Fruit fly (Drosophila melanogaster) whole organism, wandering third instar larva: Measurements from ENCODE around the gene CG14434.

Source experiments
- Abd-B ChIP-seq: fragments of >200 bp; optimal IDR thresholded peaks from 2 replicates; lab custom pipeline; 2017; ENCODE audit warnings: missing biosample characterization, missing genetic modification characterization
- CG32264 ChIP-seq: fragments of 200-800 bp; sonication (Bioruptor generic); optimal IDR thresholded peaks from 2 replicates; lab custom pipeline; 2016; ENCODE audit warnings: missing biosample characterization, missing genetic modification characterization
- CG9705 ChIP-seq: fragments of 200-800 bp; sonication (Bioruptor generic); optimal IDR thresholded peaks from 2 replicates; lab custom pipeline; 2018; ENCODE audit warnings: missing biosample characterization, mild to moderate bottlenecking, missing genetic modification characterization
- CrebA ChIP-seq: fragments of 200-800 bp; sonication (Bioruptor generic); optimal IDR thresholded peaks from 2 replicates; lab custom pipeline; 2016; ENCODE audit warnings: missing biosample characterization, mild to moderate bottlenecking, missing genetic modification characterization, borderline replicate concordance
- Dfd ChIP-seq: fragments of >200 bp; optimal IDR thresholded peaks from 2 replicates; lab custom pipeline; 2017; ENCODE audit warnings: missing biosample characterization, missing genetic modification characterization
- Dif ChIP-seq: fragments of 200-275, 200-300 bp; sonication (Bioruptor generic); optimal IDR thresholded peaks from 2 replicates; lab custom pipeline; 2018; ENCODE audit warnings: missing biosample characterization, missing genetic modification characterization; ENCODE audit not compliant: partially characterized antibody
- GATAd ChIP-seq: sonication (Bioruptor generic); optimal IDR thresholded peaks from 2 replicates; lab custom pipeline; 2016; ENCODE audit warnings: missing biosample characterization, missing genetic modification characterization
- HLH106 ChIP-seq: fragments of 200-800 bp; optimal IDR thresholded peaks from 3 replicates; lab custom pipeline; 2019; ENCODE audit warnings: missing biosample characterization, mild to moderate bottlenecking, missing genetic modification characterization, moderate library complexity
- Hnf4 ChIP-seq: fragments of 200-800 bp; sonication (Bioruptor generic); optimal IDR thresholded peaks from 2 replicates; lab custom pipeline; 2016; ENCODE audit warnings: missing biosample characterization, mild to moderate bottlenecking, missing genetic modification characterization
- Hr78 ChIP-seq: fragments of >200 bp; optimal IDR thresholded peaks from 2 replicates; lab custom pipeline; 2017; ENCODE audit warnings: missing biosample characterization, missing genetic modification characterization
- Hr83 ChIP-seq: fragments of 200-300 bp; sonication (Bioruptor generic); optimal IDR thresholded peaks from 2 replicates; lab custom pipeline; 2016; ENCODE audit warnings: missing biosample characterization, mild to moderate bottlenecking, missing genetic modification characterization, moderate library complexity; ENCODE audit not compliant: poor library complexity, severe bottlenecking
- Jra ChIP-seq: sonication (Bioruptor generic); optimal IDR thresholded peaks from 2 replicates; lab custom pipeline; 2016; ENCODE audit warnings: missing biosample characterization, missing genetic modification characterization
- Mio ChIP-seq: sonication (Bioruptor generic); optimal IDR thresholded peaks from 2 replicates; lab custom pipeline; 2016; ENCODE audit warnings: missing biosample characterization, missing genetic modification characterization
- Myc ChIP-seq: fragments of >200 bp; optimal IDR thresholded peaks from 2 replicates; lab custom pipeline; 2017
- N ChIP-seq: fragments of >200 bp; optimal IDR thresholded peaks from 2 replicates; lab custom pipeline; 2018; ENCODE audit warnings: missing biosample characterization, missing external identifiers, missing genetic modification characterization
- OdsH ChIP-seq: fragments of 200-800 bp; sonication (Bioruptor generic); optimal IDR thresholded peaks from 2 replicates; lab custom pipeline; 2016; ENCODE audit warnings: missing biosample characterization, mild to moderate bottlenecking, missing genetic modification characterization
- Rel ChIP-seq, 2 experiments: fragments of 200-800 bp; sonication (Bioruptor generic) in 1 of 2; optimal IDR thresholded peaks; 2 replicates in 1 of 2; 3 replicates in 1 of 2; lab custom pipeline; 2016 to 2019; ENCODE audit warnings: mild to moderate bottlenecking in 2 of 2, missing biosample characterization in 2 of 2, missing genetic modification characterization in 2 of 2, moderate library complexity in 1 of 2
- Sp1 ChIP-seq: fragments of 200-800 bp; sonication (Bioruptor generic); optimal IDR thresholded peaks from 3 replicates; lab custom pipeline; 2019; ENCODE audit warnings: missing biosample characterization, mild to moderate bottlenecking, missing genetic modification characterization, moderate library complexity
- Vsx2 ChIP-seq: fragments of 200-300, 225-300 bp; sonication (Bioruptor generic); optimal IDR thresholded peaks from 2 replicates; lab custom pipeline; 2018; ENCODE audit warnings: missing biosample characterization, missing genetic modification characterization; ENCODE audit not compliant: partially characterized antibody
- br ChIP-seq: fragments of 200-800 bp; sonication (Bioruptor generic); optimal IDR thresholded peaks from 2 replicates; lab custom pipeline; 2016; ENCODE audit warnings: missing biosample characterization, missing genetic modification characterization
- brk ChIP-seq: fragments of 200-800 bp; sonication (Bioruptor generic); optimal IDR thresholded peaks from 2 replicates; lab custom pipeline; 2016; ENCODE audit warnings: missing biosample characterization, mild to moderate bottlenecking, missing genetic modification characterization
- dl ChIP-seq, 2 experiments: fragments of 175-275, 200-275 bp in 1 of 2; fragments of 200-275 bp in 1 of 2; sonication (Bioruptor generic); optimal IDR thresholded peaks; lab custom pipeline; 2018; ENCODE audit warnings: mild to moderate bottlenecking in 2 of 2, missing biosample characterization in 2 of 2, missing genetic modification characterization in 2 of 2, moderate library complexity in 2 of 2; ENCODE audit not compliant: partially characterized antibody in 2 of 2, insufficient read depth in 1 of 2
- dmrt93B ChIP-seq: fragments of 200-800 bp; sonication (Bioruptor generic); optimal IDR thresholded peaks from 2 replicates; lab custom pipeline; 2018; ENCODE audit warnings: missing biosample characterization, mild to moderate bottlenecking, missing genetic modification characterization
- dsf ChIP-seq: sonication (Bioruptor generic); optimal IDR thresholded peaks from 2 replicates; lab custom pipeline; 2016; ENCODE audit warnings: missing biosample characterization, missing genetic modification characterization, borderline replicate concordance
- ey ChIP-seq: fragments of 200-800 bp; sonication (Bioruptor generic); optimal IDR thresholded peaks from 2 replicates; lab custom pipeline; 2016; ENCODE audit warnings: missing biosample characterization, missing genetic modification characterization
- foxo ChIP-seq, 2 experiments: fragments of 200-800 bp; sonication (Bioruptor generic); optimal IDR thresholded peaks; 2 replicates in 1 of 2; 3 replicates in 1 of 2; lab custom pipeline; 2016 to 2017; ENCODE audit warnings: missing biosample characterization in 2 of 2, missing genetic modification characterization in 2 of 2
- fru ChIP-seq: fragments of 200-800 bp; sonication (Bioruptor generic); optimal IDR thresholded peaks from 3 replicates; lab custom pipeline; 2016; ENCODE audit warnings: missing biosample characterization, mild to moderate bottlenecking, missing genetic modification characterization
- h ChIP-seq: fragments of 200-800 bp; sonication (Bioruptor generic); optimal IDR thresholded peaks from 3 replicates; lab custom pipeline; 2016; ENCODE audit warnings: missing biosample characterization, mild to moderate bottlenecking, missing genetic modification characterization
- jim ChIP-seq: fragments of 175-275, 200-325 bp; sonication (Bioruptor generic); optimal IDR thresholded peaks from 2 replicates; lab custom pipeline; 2016; ENCODE audit warnings: missing biosample characterization, mild to moderate bottlenecking, missing genetic modification characterization
- lola ChIP-seq: fragments of >200 bp; optimal IDR thresholded peaks from 2 replicates; lab custom pipeline; 2017; ENCODE audit warnings: missing biosample characterization, missing genetic modification characterization
- pan ChIP-seq: fragments of >200 bp; optimal IDR thresholded peaks from 2 replicates; lab custom pipeline; 2017
- psq ChIP-seq: fragments of 200-800 bp; sonication (Bioruptor generic); optimal IDR thresholded peaks from 3 replicates; lab custom pipeline; 2017; ENCODE audit warnings: missing biosample characterization, mild to moderate bottlenecking, missing genetic modification characterization, moderate library complexity
- rgr ChIP-seq: fragments of 200-800 bp; sonication (Bioruptor generic); optimal IDR thresholded peaks from 3 replicates; lab custom pipeline; 2016; ENCODE audit warnings: missing biosample characterization, mild to moderate bottlenecking, missing genetic modification characterization
- sage ChIP-seq: fragments of 200-800 bp; sonication (Bioruptor generic); optimal IDR thresholded peaks from 2 replicates; lab custom pipeline; 2016; ENCODE audit warnings: missing biosample characterization, mild to moderate bottlenecking, missing genetic modification characterization
- sv ChIP-seq: fragments of 200-800 bp; sonication (Bioruptor generic); optimal IDR thresholded peaks from 3 replicates; lab custom pipeline; 2016; ENCODE audit warnings: missing biosample characterization, missing genetic modification characterization
- tai ChIP-seq: sonication (Bioruptor generic); optimal IDR thresholded peaks from 2 replicates; lab custom pipeline; 2016; ENCODE audit warnings: missing biosample characterization, missing genetic modification characterization
- usp ChIP-seq: fragments of >200 bp; optimal IDR thresholded peaks from 2 replicates; lab custom pipeline; 2017; ENCODE audit warnings: missing biosample characterization, missing genetic modification characterization
- woc ChIP-seq: sonication (Bioruptor generic); optimal IDR thresholded peaks from 2 replicates; lab custom pipeline; 2016; ENCODE audit warnings: missing biosample characterization, mild to moderate bottlenecking, missing genetic modification characterization

The CG14434 gene

dm6 chrX:6855366-6856200 is 11.4 kb downstream of the CG14434 start (continued):
- TF ChIP-seq GATAd (GFP tag; lab: Kevin White, UChicago) = no peak
- no peak for TF ChIP-seq Dfd (GFP tag; lab: Kevin White, UChicago)

DNA sequence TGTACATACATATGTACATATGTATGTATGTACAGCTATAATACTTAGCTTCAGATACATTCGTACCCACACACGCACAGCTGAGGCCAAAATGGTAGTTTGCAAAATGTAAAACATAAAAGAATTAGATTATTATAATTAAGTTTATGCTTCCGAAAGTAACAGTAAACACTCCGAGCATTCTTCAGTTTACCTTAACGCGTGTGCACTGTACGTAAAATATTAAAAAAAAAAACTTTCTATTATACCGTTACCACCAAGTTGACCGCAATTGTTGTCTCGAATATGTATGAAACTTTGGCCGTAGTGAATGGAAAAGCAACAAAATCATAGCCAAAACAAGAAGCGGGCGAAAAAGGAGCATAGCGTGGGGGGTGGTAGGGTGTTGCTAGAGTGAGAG is 12.4 kb downstream of the CG14434 start:
- TF ChIP-seq woc (peak; percentile 11), N (GFP tag; lab: Kevin White, UChicago) (no peak), Vsx2 (GFP tag; lab: Kevin White, UChicago) (no peak), Mio (GFP tag; lab: Kevin White, UChicago) (no peak), CG9705 (GFP tag; lab: Kevin White, UChicago) (no peak), lola (GFP tag; lab: Kevin White, UChicago) (no peak), CrebA (no peak), Rel (GFP tag; optimal IDR thresholded peaks at IDR 0.05; lab: Kevin White, UChicago) (no peak), Rel (tag; optimal IDR thresholded peaks at IDR 0.05; lab: Kevin White, UChicago) (no peak), h (GFP tag; lab: Kevin White, UChicago) (peak; percentile 71), Jra (GFP tag; lab: Kevin White, UChicago) (peak; percentile 7), Dfd (GFP tag; lab: Kevin White, UChicago) (no peak), OdsH (GFP tag; lab: Kevin White, UChicago) (peak; percentile 46), br (peak; percentile 48), HLH106 (tag; lab: Kevin White, UChicago) (peak; percentile 10), Myc (lab: Kevin White, UChicago) (no peak), pan (no peak), foxo (GFP tag; optimal IDR thresholded peaks at IDR 0.05; lab: Kevin White, UChicago) (peak in 1 of 2 experiments; percentile 72), Dif (GFP tag; lab: Kevin White, UChicago) (no peak), dsf (GFP tag; lab: Kevin White, UChicago) (no peak), sv (peak; percentile 71), usp (GFP tag; lab: Kevin White, UChicago) (no peak), Hnf4 (GFP tag; lab: Kevin White, UChicago) (peak; percentile 45), brk (GFP tag; lab: Kevin White, UChicago) (no peak), fru (GFP tag; lab: Kevin White, UChicago) (peak; percentile 73), sage (GFP tag; lab: Kevin White, UChicago) (peak; percentile 39), jim (GFP tag; lab: Kevin White, UChicago) (no peak), ey (GFP tag; lab: Kevin White, UChicago) (peak; percentile 69), CG32264 (GFP tag; lab: Kevin White, UChicago) (no peak), GATAd (GFP tag; lab: Kevin White, UChicago) (no peak), Abd-B (GFP tag; lab: Kevin White, UChicago) (no peak), rgr (GFP tag; lab: Kevin White, UChicago) (peak; percentile 74), tai (GFP tag; lab: Kevin White, UChicago) (no peak), dl (GFP tag; optimal IDR thresholded peaks at IDR 0.05; lab: Kevin White, UChicago; ENCODE audit: insufficient read depth in 1 of 2, partially characterized antibody in 2 of 2) (no peak), psq (GFP tag; lab: Kevin White, UChicago) (peak; percentile 24), Hr78 (GFP tag; lab: Kevin White, UChicago) (no peak), Hr83 (GFP tag; lab: Kevin White, UChicago) (no peak), Sp1 (peak; percentile 52), dmrt93B (GFP tag; lab: Kevin White, UChicago) (peak; percentile 33)
